Fruit fly (Drosophila melanogaster): Measurements from ENCODE around the gene CG14313.

The CG14313 gene

dm6 chr3R:18220211-18220749 lies 28.5 kb upstream of the CG14313 start, which contains the start of the genes CG7988 and CG7183 (continued):
- TF ChIP-seq Nf-YC (tag; optimal IDR thresholded peaks at IDR 0.05) (peak; percentile 88), ems (GFP tag; optimal IDR thresholded peaks at IDR 0.05) (peak; percentile 93), CG6791 (GFP tag; IDR thresholded peaks at IDR 0.05; ENCODE audit: partially characterized antibody) (no peak), sisA (GFP tag; IDR thresholded peaks at IDR 0.05) (peak; percentile 98), dimm (GFP tag; IDR thresholded peaks at IDR 0.05) (peak; percentile 96), ssp (GFP tag; IDR thresholded peaks at IDR 0.05) (peak; percentile 95), CG12071 (GFP tag; optimal IDR thresholded peaks at IDR 0.05) (peak; percentile 83), gro (GFP tag; optimal IDR thresholded peaks at IDR 0.05) (peak; percentile 86), H15 (GFP tag; IDR thresholded peaks at IDR 0.05) (peak; percentile 98), HmgZ (tag; optimal IDR thresholded peaks at IDR 0.05) (peak; percentile 97), CG8359 (GFP tag; optimal IDR thresholded peaks at IDR 0.05; ENCODE audit: borderline replicate concordance) (peak; percentile 80), ind (GFP tag; optimal IDR thresholded peaks at IDR 0.05) (peak; percentile 97), BtbVII (GFP tag; optimal IDR thresholded peaks at IDR 0.05) (peak; percentile 87), trh (GFP tag; optimal IDR thresholded peaks at IDR 0.05) (peak; percentile 95), sim (GFP tag; IDR thresholded peaks at IDR 0.05) (peak; percentile 97), lab (GFP tag; optimal IDR thresholded peaks at IDR 0.05) (peak; percentile 96), E2f1 (GFP tag; IDR thresholded peaks at IDR 0.05) (peak; percentile 99), CG7928 (GFP tag; optimal IDR thresholded peaks at IDR 0.05) (peak; percentile 62), Sry-β (GFP tag; optimal IDR thresholded peaks at IDR 0.05) (peak; percentile 65), PHDP (tag; optimal IDR thresholded peaks at IDR 0.05) (peak; percentile 98), unc-4 (GFP tag; IDR thresholded peaks at IDR 0.05; ENCODE audit: partially characterized antibody) (peak; percentile 20; the same call in 1 of the 2 replicates), CG13123 (GFP tag; optimal IDR thresholded peaks at IDR 0.05) (peak; percentile 97), Mad (GFP tag; optimal IDR thresholded peaks at IDR 0.05) (peak; percentile 96), ATbp (GFP tag; optimal IDR thresholded peaks at IDR 0.05) (peak; percentile 94), CG15479 (GFP tag; optimal IDR thresholded peaks at IDR 0.05) (peak; percentile 79), org-1 (GFP tag; optimal IDR thresholded peaks at IDR 0.05) (peak; percentile 93), vnd (GFP tag; IDR thresholded peaks at IDR 0.05; ENCODE audit: partially characterized antibody) (no peak), gfzf (GFP tag; optimal IDR thresholded peaks at IDR 0.05) (peak; percentile 56), tio (GFP tag; optimal IDR thresholded peaks at IDR 0.05) (peak; percentile 96), Dbx (GFP tag; IDR thresholded peaks at IDR 0.05) (peak; percentile 98), MTF-1 (GFP tag; optimal IDR thresholded peaks at IDR 0.05; ENCODE audit: borderline replicate concordance) (peak; percentile 84), Opbp (GFP tag; IDR thresholded peaks at IDR 0.05; ENCODE audit: partially characterized antibody) (no peak), Vsx1 (GFP tag; optimal IDR thresholded peaks at IDR 0.05) (peak; percentile 96), CG4424 (GFP tag; optimal IDR thresholded peaks at IDR 0.05) (peak; percentile 98), CG4730 (GFP tag; IDR thresholded peaks at IDR 0.05) (peak; percentile 99), CG8290 (GFP tag; optimal IDR thresholded peaks at IDR 0.05) (peak; percentile 98), CG8290 (tag; optimal IDR thresholded peaks at IDR 0.05) (peak in 1 of 2 experiments; percentile 83), CG3065 (GFP tag; optimal IDR thresholded peaks at IDR 0.05) (peak; percentile 94), Rx (GFP tag; IDR thresholded peaks at IDR 0.05) (peak; percentile 93), disco-r (GFP tag; optimal IDR thresholded peaks at IDR 0.05) (peak; percentile 95), gce (GFP tag; IDR thresholded peaks at IDR 0.05) (peak; percentile 96), CG4328 (GFP tag; optimal IDR thresholded peaks at IDR 0.05) (peak; percentile 87), D (optimal IDR thresholded peaks at IDR 0.05) (no peak), D (GFP tag; optimal IDR thresholded peaks at IDR 0.05) (peak; percentile 94), bcd (GFP tag; optimal IDR thresholded peaks at IDR 0.05) (peak; percentile 96), fd96Cb (tag; optimal IDR thresholded peaks at IDR 0.05) (peak; percentile 98), Dek (tag; optimal IDR thresholded peaks at IDR 0.05) (peak; percentile 98), Neu2 (GFP tag; optimal IDR thresholded peaks at IDR 0.05; ENCODE audit: borderline replicate concordance) (peak; percentile 66), CG1529 (GFP tag; optimal IDR thresholded peaks at IDR 0.05) (peak; percentile 94), lov (optimal IDR thresholded peaks at IDR 0.05) (no peak), lov (GFP tag; IDR thresholded peaks at IDR 0.05) (peak; percentile 95)
